Worm (Caenorhabditis elegans) whole organism, early embryonic: ENCODE data around the gene C56A3.5.

ENCODE experiments used
- ceh-13 ChIP-seq: fragments of 200-800 bp; sonication (Bioruptor generic); optimal IDR thresholded peaks from 2 replicates; lab custom pipeline; 2018; ENCODE audit warnings: mild to moderate bottlenecking, missing genetic modification characterization, missing compliant biosample characterization
- ets-7 ChIP-seq: sonication (generic microtip); optimal IDR thresholded peaks from 2 replicates; lab custom pipeline; 2016; ENCODE audit warnings: missing genotype, missing genetic modification characterization, missing compliant biosample characterization
- flt-1 ChIP-seq: fragments of 200-800 bp; sonication (Bioruptor generic); IDR thresholded peaks from 2 replicates; pipeline ENCODE4 v1.3.6; 2022; ENCODE audit warnings: missing genetic modification characterization, missing compliant biosample characterization
- pes-1 ChIP-seq: fragments of 200-800 bp; sonication (Bioruptor generic); IDR thresholded peaks from 2 replicates; pipeline ENCODE4 v1.3.6; 2022; ENCODE audit warnings: missing genetic modification reagents, missing genetic modification characterization, missing compliant biosample characterization
- scrt-1 ChIP-seq: fragments of 200-800 bp; sonication (Bioruptor generic); IDR thresholded peaks from 2 replicates; pipeline ENCODE4 v1.3.6; 2022; ENCODE audit warnings: missing genetic modification characterization, missing compliant biosample characterization

DNA sequence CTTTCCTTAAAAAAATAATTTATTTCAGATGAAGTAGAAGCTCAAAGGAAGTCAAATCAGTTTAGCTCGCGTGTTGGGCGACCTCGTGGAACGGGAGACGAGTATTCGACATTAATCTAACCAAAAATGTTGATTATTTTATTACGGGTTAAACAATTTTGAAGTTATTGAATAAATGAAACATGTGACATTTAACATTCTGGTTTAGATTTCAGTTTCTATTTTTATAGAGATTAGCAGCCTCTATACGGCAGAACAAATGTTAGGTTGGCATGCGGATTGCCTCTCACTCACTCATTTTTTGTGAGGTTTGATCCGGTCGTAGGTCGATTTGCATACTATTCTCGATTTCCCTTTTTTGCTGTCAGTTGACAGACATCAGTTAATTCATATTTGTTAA is 32.7 kb downstream of the C56A3.5 start, which contains the start of gene F53F4.1:
- TF ChIP-seq ceh-13 (GFP tag; lab: Kevin White, UChicago) = no peak
- TF ChIP-seq pes-1 (GFP tag; lab: Robert Waterston, UW) = no peak
- no peak for TF ChIP-seq scrt-1
- no peak for TF ChIP-seq flt-1
- TF ChIP-seq ets-7 (tag; lab: Kevin White, UChicago) = no peak
